Worm (Caenorhabditis elegans): Measurements from ENCODE around the gene wht-8.

The wht-8 gene

ce11 chrIII:11202992-11203391 is 15.6 kb upstream of the wht-8 start (continued):
- TF ChIP-seq attf-4 (tag; optimal IDR thresholded peaks at IDR 0.05) (no peak), nhr-41 (GFP tag; IDR thresholded peaks at IDR 0.05) (no peak), D1046.2 (GFP tag; IDR thresholded peaks at IDR 0.05) (no peak), Y5F2A.4 (GFP tag; optimal IDR thresholded peaks at IDR 0.05) (no peak), arid-1 (GFP tag; conservative IDR thresholded peaks at IDR 0.05) (no peak), dpl-1 (GFP tag; optimal IDR thresholded peaks at IDR 0.05) (no peak), unc-62 (GFP tag; optimal IDR thresholded peaks at IDR 0.05 in 1 of 2) (peak in 1 of 2 experiments; percentile 99), unc-62 (tag; optimal IDR thresholded peaks at IDR 0.05) (no peak), ceh-62 (tag; optimal IDR thresholded peaks at IDR 0.05) (no peak), nhr-76 (tag; optimal IDR thresholded peaks at IDR 0.05) (no peak), F37D6.2 (tag; optimal IDR thresholded peaks at IDR 0.05) (peak; percentile 42), tra-1 (GFP tag; IDR thresholded peaks at IDR 0.05) (peak; percentile 59), fos-1 (tag; optimal IDR thresholded peaks at IDR 0.05) (no peak), T20F7.1 (GFP tag; optimal IDR thresholded peaks at IDR 0.05) (no peak), daf-8 (GFP tag; IDR thresholded peaks at IDR 0.05) (no peak), hlh-30 (tag; optimal IDR thresholded peaks at IDR 0.05; ENCODE audit: insufficient read depth) (peak; percentile 57), nhr-10 (tag; optimal IDR thresholded peaks at IDR 0.05) (no peak), sdz-12 (GFP tag; optimal IDR thresholded peaks at IDR 0.05) (no peak), hmg-1.1 (GFP tag; IDR thresholded peaks at IDR 0.05) (peak; percentile 80), saeg-2 (GFP tag; IDR thresholded peaks at IDR 0.05) (no peak), F49E8.2 (tag; optimal IDR thresholded peaks at IDR 0.05; ENCODE audit: borderline replicate concordance) (no peak), nhr-102 (tag; optimal IDR thresholded peaks at IDR 0.05) (no peak), zip-11 (GFP tag; IDR thresholded peaks at IDR 0.05) (no peak), lin-38 (GFP tag; IDR thresholded peaks at IDR 0.05) (no peak), Y105C5A.15 (GFP tag; IDR thresholded peaks at IDR 0.05) (no peak), zag-1 (tag; optimal IDR thresholded peaks at IDR 0.05) (no peak), snpc-4 (tag; optimal IDR thresholded peaks at IDR 0.05) (no peak), lim-7 (GFP tag; IDR thresholded peaks at IDR 0.05) (0 out of 2 replicates have a peak, but pooled peaks have one; percentile 39), zfp-3 (GFP tag; conservative IDR thresholded peaks at IDR 0.05) (no peak), vab-7 (GFP tag; IDR thresholded peaks at IDR 0.05) (no peak), daf-16 (GFP tag; optimal IDR thresholded peaks at IDR 0.05) (no peak), daf-16 (tag; optimal IDR thresholded peaks at IDR 0.05) (no peak), lsy-2 (tag; optimal IDR thresholded peaks at IDR 0.05) (peak; percentile 22 to 62), T26A8.4 (GFP tag; IDR thresholded peaks at IDR 0.05) (no peak), madf-9 (GFP tag; conservative IDR thresholded peaks at IDR 0.05) (no peak), ces-1 (GFP tag; optimal IDR thresholded peaks at IDR 0.05) (no peak), nhr-77 (tag; optimal IDR thresholded peaks at IDR 0.05) (no peak), ZK337.2 (GFP tag; IDR thresholded peaks at IDR 0.05) (no peak), daf-19 (GFP tag; conservative IDR thresholded peaks at IDR 0.05) (no peak), nhr-48 (tag; optimal IDR thresholded peaks at IDR 0.05) (no peak), R02D3.7 (tag; optimal IDR thresholded peaks at IDR 0.05) (no peak), ceh-44 (GFP tag; IDR thresholded peaks at IDR 0.05) (no peak), cey-2 (tag; optimal IDR thresholded peaks at IDR 0.05; ENCODE audit: borderline replicate concordance, insufficient read depth) (no peak), jun-1 (tag; optimal IDR thresholded peaks at IDR 0.05) (no peak), ceh-28 (tag; optimal IDR thresholded peaks at IDR 0.05) (no peak), nhr-111 (GFP tag; optimal IDR thresholded peaks at IDR 0.05) (no peak), spr-1 (tag; optimal IDR thresholded peaks at IDR 0.05) (no peak), aly-2 (tag; optimal IDR thresholded peaks at IDR 0.05) (no peak), ceh-82 (tag; optimal IDR thresholded peaks at IDR 0.05) (no peak), duxl-1 (tag; optimal IDR thresholded peaks at IDR 0.05; ENCODE audit: poor library complexity) (no peak), pha-4 (GFP tag; IDR thresholded peaks at IDR 0.05) (peak; percentile 47; the same call in 1 of the 2 replicates), pha-4 (tag; optimal IDR thresholded peaks at IDR 0.05) (no peak), mdt-29 (GFP tag; IDR thresholded peaks at IDR 0.05) (no peak)
